Fruit fly (Drosophila melanogaster) whole organism, pupa: ENCODE data around the gene CG11977.

Source experiments
- CG13204 ChIP-seq: fragments of 200-800 bp; sonication (Bioruptor generic); optimal IDR thresholded peaks from 2 replicates; lab custom pipeline; 2018; ENCODE audit warnings: missing biosample characterization, mild to moderate bottlenecking, missing genetic modification characterization, moderate library complexity
- CG14655 ChIP-seq: fragments of 200-800 bp; sonication (Bioruptor generic); optimal IDR thresholded peaks from 3 replicates; lab custom pipeline; 2017; ENCODE audit warnings: mild to moderate bottlenecking, missing biosample characterization, missing genetic modification reagents, missing genetic modification characterization
- CG15710 ChIP-seq: fragments of 200-800 bp; sonication (Bioruptor generic); optimal IDR thresholded peaks from 2 replicates; lab custom pipeline; 2018; ENCODE audit warnings: missing biosample characterization, mild to moderate bottlenecking, missing genetic modification characterization, moderate library complexity
- CG32121 ChIP-seq: fragments of 200-800 bp; sonication (Bioruptor generic); IDR thresholded peaks from 2 replicates; pipeline ENCODE4 v1.3.6; 2022; ENCODE audit warnings: missing biosample characterization, missing genetic modification characterization
- CG4496 ChIP-seq: fragments of 200-800 bp; sonication (Bioruptor generic); IDR thresholded peaks from 3 replicates; pipeline ENCODE4 v1.3.6; 2022; ENCODE audit warnings: missing biosample characterization, missing genetic modification characterization
- CG9948 ChIP-seq: fragments of 200-800 bp; sonication (Bioruptor generic); optimal IDR thresholded peaks from 2 replicates; lab custom pipeline; 2018; ENCODE audit warnings: missing biosample characterization, mild to moderate bottlenecking, missing genetic modification characterization, moderate library complexity
- D1 ChIP-seq: fragments of 200-800 bp; sonication (Bioruptor generic); optimal IDR thresholded peaks from 2 replicates; lab custom pipeline; 2018; ENCODE audit warnings: missing biosample characterization, mild to moderate bottlenecking, missing genetic modification characterization, moderate library complexity
- EcR ChIP-seq: fragments of 200-800 bp; sonication (Bioruptor generic); optimal IDR thresholded peaks from 3 replicates; lab custom pipeline; 2019; ENCODE audit warnings: missing biosample characterization, missing genetic modification characterization, mild to moderate bottlenecking, moderate library complexity, missing genetic modification reagents
- Ets98B ChIP-seq: fragments of 200-800 bp; sonication (Bioruptor generic); IDR thresholded peaks from 2 replicates; pipeline ENCODE4 v1.3.6; 2022; ENCODE audit warnings: missing biosample characterization, missing genetic modification characterization
- Pif1B ChIP-seq: fragments of 200-800 bp; sonication (Bioruptor generic); optimal IDR thresholded peaks from 3 replicates; lab custom pipeline; 2016; ENCODE audit warnings: missing biosample characterization, missing genetic modification characterization
- Snoo ChIP-seq: fragments of 200-800 bp; sonication (Bioruptor generic); optimal IDR thresholded peaks from 3 replicates; lab custom pipeline; 2017; ENCODE audit warnings: missing biosample characterization, mild to moderate bottlenecking, missing genetic modification characterization, inconsistent platforms
- fd96Ca ChIP-seq: fragments of 200-800 bp; sonication (Bioruptor generic); IDR thresholded peaks from 3 replicates; pipeline ENCODE4 v1.3.6; 2022; ENCODE audit warnings: missing biosample characterization, missing genetic modification characterization
- rn ChIP-seq: fragments of 200-800 bp; sonication (Bioruptor generic); IDR thresholded peaks from 2 replicates; pipeline ENCODE4 v1.3.6; 2022; ENCODE audit warnings: missing biosample characterization, missing genetic modification characterization

dm6 chr3R:8984602-8985074 is 12.9 kb upstream of the CG11977 start, which contains the start of gene CG11970:
- no peak for TF ChIP-seq Ets98B (GFP tag; lab: Robert Waterston, UW)
- no peak for TF ChIP-seq CG4496 (GFP tag; lab: Robert Waterston, UW)
- TF ChIP-seq CG14655, result no peak
- no peak for TF ChIP-seq fd96Ca (GFP tag; lab: Robert Waterston, UW)
- no peak for TF ChIP-seq CG9948
- no peak for TF ChIP-seq Pif1B (GFP tag; lab: Kevin White, UChicago)
- no peak for TF ChIP-seq CG15710 (tag; lab: Kevin White, UChicago)
- TF ChIP-seq EcR (GFP tag; lab: Kevin White, UChicago), result no peak
- TF ChIP-seq D1 (tag; lab: Kevin White, UChicago), result no peak
- TF ChIP-seq Snoo (tag; lab: Kevin White, UChicago), result no peak
- no peak for TF ChIP-seq CG13204
- no peak for TF ChIP-seq rn (GFP tag; lab: Robert Waterston, UW)
- no peak for TF ChIP-seq CG32121 (GFP tag; lab: Robert Waterston, UW)
